Worm (Caenorhabditis elegans): ENCODE results near the gene C45B2.1.

C45B2.1 gene

DNA sequence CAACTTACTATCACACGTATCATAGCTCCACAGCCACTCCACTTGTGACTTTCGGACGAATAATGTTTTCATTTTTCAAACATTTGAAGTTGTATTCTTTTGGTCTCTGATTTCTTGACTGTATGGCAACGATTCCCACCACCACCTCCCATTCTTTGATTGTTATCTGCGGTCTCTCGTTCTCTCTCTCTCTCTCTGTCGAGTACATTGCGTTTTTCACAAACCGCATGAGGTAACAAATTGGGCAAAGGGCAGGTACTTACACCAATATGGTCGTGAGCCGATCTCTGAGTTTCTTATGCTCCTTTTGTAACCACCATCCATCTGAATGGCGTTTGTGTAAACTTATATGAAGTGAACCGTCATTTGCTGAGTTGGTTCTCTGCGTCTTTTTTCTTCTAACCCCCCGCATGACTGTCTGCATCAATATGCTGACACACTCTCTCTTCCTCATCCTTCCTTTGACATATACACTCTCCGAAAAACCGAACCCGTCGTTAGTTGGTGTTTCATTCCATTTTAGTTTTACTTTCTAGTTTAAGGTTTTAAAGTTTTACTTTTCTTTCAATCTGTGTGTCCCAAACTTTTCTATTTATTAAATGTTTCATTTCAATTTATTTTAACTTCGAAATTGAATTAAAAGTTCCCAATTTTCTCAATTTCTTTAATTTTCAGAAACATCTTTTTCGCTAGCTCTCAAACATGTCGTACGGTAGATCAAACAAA lies 28.2 kb upstream of the C45B2.1 start, which contains the start of gene gln-1:
Gene gln-1 (plus strand): TSS at position 676 of the 726 bp plus-strand sequence.
- TF ChIP-seq pha-4 (tag; optimal IDR thresholded peaks at IDR 0.05) (no peak), ham-2 (GFP tag; optimal IDR thresholded peaks at IDR 0.05) (peak; percentile 7), nhr-2 (tag; optimal IDR thresholded peaks at IDR 0.05) (peak; percentile 4), hlh-1 (tag; optimal IDR thresholded peaks at IDR 0.05) (no peak), elt-1 (tag; optimal IDR thresholded peaks at IDR 0.05; ENCODE audit: borderline replicate concordance, insufficient read depth) (peak; percentile 34), nhr-76 (tag; optimal IDR thresholded peaks at IDR 0.05) (no peak), flh-1 (GFP tag; optimal IDR thresholded peaks at IDR 0.05) (no peak), lin-32 (GFP tag; optimal IDR thresholded peaks at IDR 0.05) (no peak), unc-62 (GFP tag; optimal IDR thresholded peaks at IDR 0.05) (peak; percentile 22), mep-1 (tag; optimal IDR thresholded peaks at IDR 0.05) (no peak)

ce11 chrX:6059163-6059782 lies 26.7 kb upstream of the C45B2.1 start:
- TF ChIP-seq ceh-83 (GFP tag; optimal IDR thresholded peaks at IDR 0.05) (no peak), ztf-11 (tag; optimal IDR thresholded peaks at IDR 0.05) (no peak), ceh-43 (GFP tag; optimal IDR thresholded peaks at IDR 0.05) (no peak), lin-32 (GFP tag; optimal IDR thresholded peaks at IDR 0.05) (no peak), blmp-1 (tag; optimal IDR thresholded peaks at IDR 0.05) (no peak), ces-1 (GFP tag; optimal IDR thresholded peaks at IDR 0.05) (no peak), unc-62 (GFP tag; optimal IDR thresholded peaks at IDR 0.05) (no peak), mls-2 (tag; optimal IDR thresholded peaks at IDR 0.05) (no peak)

- no peak for TF ChIP-seq nhr-237 (tag; optimal IDR thresholded peaks at IDR 0.05)
- TF ChIP-seq elt-3 (tag; optimal IDR thresholded peaks at IDR 0.05), result no peak
- no peak for TF ChIP-seq nhr-28 (tag; optimal IDR thresholded peaks at IDR 0.05)
- no peak for TF ChIP-seq lin-13 (tag; optimal IDR thresholded peaks at IDR 0.05)
- no peak for TF ChIP-seq nhr-12 (tag; optimal IDR thresholded peaks at IDR 0.05)
- no peak for TF ChIP-seq ceh-39 (tag; optimal IDR thresholded peaks at IDR 0.05)
- no peak for TF ChIP-seq sem-2 (GFP tag; optimal IDR thresholded peaks at IDR 0.05)
- TF ChIP-seq unc-120 (tag; optimal IDR thresholded peaks at IDR 0.05; ENCODE audit: poor library complexity, severe bottlenecking), result no peak
- no peak for TF ChIP-seq bed-3 (GFP tag; optimal IDR thresholded peaks at IDR 0.05)
- TF ChIP-seq unc-62 (GFP tag; optimal IDR thresholded peaks at IDR 0.05), result no peak
- TF ChIP-seq lsy-2 (tag; optimal IDR thresholded peaks at IDR 0.05), result no peak
- no peak for TF ChIP-seq hlh-1 (tag; optimal IDR thresholded peaks at IDR 0.05)
- no peak for TF ChIP-seq blmp-1 (tag; optimal IDR thresholded peaks at IDR 0.05)
- no peak for TF ChIP-seq ces-1 (GFP tag; optimal IDR thresholded peaks at IDR 0.05)
- TF ChIP-seq nhr-76 (tag; optimal IDR thresholded peaks at IDR 0.05), result no peak
- TF ChIP-seq sptf-1 (tag; optimal IDR thresholded peaks at IDR 0.05), result no peak
- TF ChIP-seq mab-5 (tag; optimal IDR thresholded peaks at IDR 0.05), result no peak
- no peak for TF ChIP-seq mls-2 (tag; optimal IDR thresholded peaks at IDR 0.05)
Measured at ce11 chrX:6064385-6064784, 21.5 kb upstream of the C45B2.1 start.

DNA sequence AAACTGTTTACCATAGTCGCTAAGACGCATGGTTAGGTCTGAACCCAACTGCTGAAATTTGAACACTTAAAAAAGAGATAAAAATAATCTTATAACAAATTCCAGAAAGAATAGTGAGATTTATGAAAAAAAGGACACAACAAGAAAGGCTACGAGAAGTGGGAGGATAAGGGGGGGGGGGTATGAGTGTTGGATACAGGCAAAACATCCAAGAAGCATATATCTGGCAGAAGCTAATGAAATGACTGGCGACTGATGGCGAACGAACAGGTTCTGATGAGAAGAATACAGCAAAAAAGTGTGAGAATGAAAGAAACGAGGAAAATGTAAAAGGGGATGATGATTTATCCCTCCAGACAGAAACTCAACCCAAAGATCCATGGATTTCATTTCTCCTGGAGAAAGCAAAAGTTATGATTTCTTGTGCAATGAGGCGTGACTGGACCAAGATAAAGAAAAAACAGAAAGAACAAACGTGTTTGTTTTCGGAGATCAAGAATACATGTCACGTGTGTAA lies 19.9 kb upstream of the C45B2.1 start, which contains the start of gene ptr-4:
Gene ptr-4 (minus strand): TSS at position 51 of the 517 bp plus-strand sequence.
- no peak for TF ChIP-seq flh-1 (GFP tag; optimal IDR thresholded peaks at IDR 0.05)
- TF ChIP-seq mls-2 (tag; optimal IDR thresholded peaks at IDR 0.05), result no peak
- no peak for TF ChIP-seq hlh-1 (tag; optimal IDR thresholded peaks at IDR 0.05)
- no peak for TF ChIP-seq mep-1 (tag; optimal IDR thresholded peaks at IDR 0.05)
- no peak for TF ChIP-seq zip-8 (tag; optimal IDR thresholded peaks at IDR 0.05)
- no peak for TF ChIP-seq lin-32 (GFP tag; optimal IDR thresholded peaks at IDR 0.05)

ce11 chrX:6066618-6067017 lies 19.3 kb upstream of the C45B2.1 start:
- no peak for TF ChIP-seq unc-39 (tag; optimal IDR thresholded peaks at IDR 0.05)
- TF ChIP-seq ham-2 (GFP tag; optimal IDR thresholded peaks at IDR 0.05), result peak; percentile 82
- peak; percentile 79 for TF ChIP-seq elt-1 (tag; optimal IDR thresholded peaks at IDR 0.05; ENCODE audit: borderline replicate concordance, insufficient read depth)
